Worm (Caenorhabditis elegans) whole organism, young adult: ENCODE measurements around the gene M01H9.4.

ENCODE experiments used
- mxl-1 ChIP-seq: sonication (generic microtip); optimal IDR thresholded peaks from 2 replicates; lab custom pipeline; 2016; ENCODE audit warnings: missing genetic modification characterization, missing compliant biosample characterization
- nfya-1 ChIP-seq: sonication (generic microtip); optimal IDR thresholded peaks from 2 replicates; lab custom pipeline; 2017; ENCODE audit warnings: antibody characterized with exemption, missing compliant biosample characterization, missing genetic modification characterization, borderline replicate concordance; ENCODE audit not compliant: insufficient read depth
- pha-4 ChIP-seq: fragments of 150-350 bp; sonication (generic microtip); optimal IDR thresholded peaks from 2 replicates; lab custom pipeline; 2014; ENCODE audit warnings: missing biosample characterization, missing genetic modification reagents, missing genetic modification characterization
- tbx-9 ChIP-seq: sonication (generic microtip); optimal IDR thresholded peaks from 2 replicates; lab custom pipeline; 2016; ENCODE audit warnings: borderline replicate concordance, missing genetic modification characterization, inconsistent platforms, missing compliant biosample characterization

- TF ChIP-seq nfya-1 = no peak
- no peak for TF ChIP-seq mxl-1
- TF ChIP-seq pha-4 (tag; lab: Kevin White, UChicago) = no peak
- no peak for TF ChIP-seq tbx-9 (tag; lab: Kevin White, UChicago)
Measured at ce11 chrIV:4477009-4477471, 5.7 kb downstream of the M01H9.4 start, which contains the start of gene M01H9.3.
